Fruit fly (Drosophila melanogaster) whole organism, embryonic: ENCODE results near the gene msb1l.
A peak's percentile ranks its signal among the peaks of the same experiment; 100 is the strongest.

Experiments
- Abd-B ChIP-seq: fragments of 200-800 bp; sonication (Bioruptor generic); optimal IDR thresholded peaks from 2 replicates; lab custom pipeline; 2018; ENCODE audit warnings: missing biosample characterization, mild to moderate bottlenecking, missing genetic modification characterization, moderate library complexity
- Antp ChIP-seq: fragments of 200-800 bp; sonication (Bioruptor generic); optimal IDR thresholded peaks from 3 replicates; lab custom pipeline; 2016; ENCODE audit warnings: missing biosample characterization, missing genetic modification characterization
- Bgb ChIP-seq: fragments of 200-800 bp; sonication (Bioruptor generic); IDR thresholded peaks from 2 replicates; pipeline ENCODE4 v1.3.6; 2022; ENCODE audit warnings: missing biosample characterization, missing genetic modification characterization; ENCODE audit not compliant: partially characterized antibody
- CG10321 ChIP-seq: fragments of 200-800 bp; sonication (Bioruptor generic); IDR thresholded peaks from 2 replicates; pipeline ENCODE4 v1.3.6; 2022; ENCODE audit warnings: missing biosample characterization, missing genetic modification characterization
- CG12236 ChIP-seq: fragments of 200-800 bp; sonication (Bioruptor generic); optimal IDR thresholded peaks from 2 replicates; lab custom pipeline; 2016; ENCODE audit warnings: missing biosample characterization, missing genetic modification characterization
- CG1233 ChIP-seq: fragments of 200-800 bp; sonication (Bioruptor generic); optimal IDR thresholded peaks from 4 replicates; lab custom pipeline; 2018; ENCODE audit warnings: missing biosample characterization, mild to moderate bottlenecking, missing genetic modification characterization
- CG13624 ChIP-seq: fragments of 200-800 bp; sonication (Bioruptor generic); optimal IDR thresholded peaks from 2 replicates; lab custom pipeline; 2016; ENCODE audit warnings: missing biosample characterization, missing genetic modification characterization
- CG1603 ChIP-seq: fragments of 200-800 bp; sonication (Bioruptor generic); optimal IDR thresholded peaks from 2 replicates; lab custom pipeline; 2019; ENCODE audit warnings: missing biosample characterization, mild to moderate bottlenecking, missing genetic modification characterization, moderate library complexity
- CG17829 ChIP-seq: fragments of 200-800 bp; optimal IDR thresholded peaks from 2 replicates; lab custom pipeline; 2019; ENCODE audit warnings: missing biosample characterization, mild to moderate bottlenecking, missing genetic modification characterization, moderate library complexity
- CG2712 ChIP-seq: fragments of 200-800 bp; optimal IDR thresholded peaks from 3 replicates; lab custom pipeline; 2019; ENCODE audit warnings: missing biosample characterization, mild to moderate bottlenecking, missing genetic modification characterization, moderate library complexity
- CG30403 ChIP-seq: fragments of 200-800 bp; sonication (Bioruptor generic); optimal IDR thresholded peaks from 3 replicates; lab custom pipeline; 2016; ENCODE audit warnings: missing biosample characterization, missing genetic modification characterization
- CG3281 ChIP-seq: fragments of 200-800 bp; sonication (Bioruptor generic); optimal IDR thresholded peaks from 3 replicates; lab custom pipeline; 2017; ENCODE audit warnings: missing biosample characterization, mild to moderate bottlenecking, missing genetic modification characterization
- CG33213 ChIP-seq: fragments of 200-800 bp; sonication (Bioruptor generic); optimal IDR thresholded peaks from 3 replicates; lab custom pipeline; 2016; ENCODE audit warnings: missing biosample characterization, missing genetic modification characterization
- CG34376 ChIP-seq: fragments of 200-800 bp; sonication (Bioruptor generic); optimal IDR thresholded peaks from 2 replicates; lab custom pipeline; 2018; ENCODE audit warnings: missing biosample characterization, mild to moderate bottlenecking, missing genetic modification characterization
- CG42726 ChIP-seq: fragments of 200-800 bp; sonication (Bioruptor generic); IDR thresholded peaks from 2 replicates; pipeline ENCODE4 v1.3.6; 2022; ENCODE audit warnings: missing biosample characterization, missing genetic modification characterization; ENCODE audit not compliant: partially characterized antibody
- CG5180 ChIP-seq: fragments of 200-800 bp; sonication (Bioruptor generic); optimal IDR thresholded peaks from 3 replicates; lab custom pipeline; 2017; ENCODE audit warnings: missing biosample characterization, missing genetic modification characterization, mild to moderate bottlenecking, moderate library complexity, missing genetic modification reagents
- CG6654 ChIP-seq: fragments of 200-800 bp; sonication (Bioruptor generic); optimal IDR thresholded peaks from 2 replicates; lab custom pipeline; 2017; ENCODE audit warnings: missing biosample characterization, mild to moderate bottlenecking, missing genetic modification characterization
- CG6689 ChIP-seq: fragments of 200-800 bp; sonication (Bioruptor generic); IDR thresholded peaks from 2 replicates; pipeline ENCODE4 v1.3.6; 2022; ENCODE audit warnings: missing biosample characterization, missing genetic modification characterization
- CG6791 ChIP-seq: fragments of 200-800 bp; sonication (Bioruptor generic); IDR thresholded peaks from 3 replicates; pipeline ENCODE4 v1.3.6; 2022; ENCODE audit warnings: missing biosample characterization, missing genetic modification characterization; ENCODE audit not compliant: partially characterized antibody
- CG7271 ChIP-seq: fragments of 200-800 bp; sonication (Bioruptor generic); optimal IDR thresholded peaks from 2 replicates; lab custom pipeline; 2018; ENCODE audit warnings: missing biosample characterization, mild to moderate bottlenecking, missing genetic modification characterization, moderate library complexity
- CG9797 ChIP-seq: fragments of 200-800 bp; sonication (Bioruptor generic); optimal IDR thresholded peaks from 3 replicates; lab custom pipeline; 2018; ENCODE audit warnings: missing biosample characterization, mild to moderate bottlenecking, missing genetic modification characterization
- D19B ChIP-seq: fragments of 200-800 bp; sonication (Bioruptor generic); optimal IDR thresholded peaks from 2 replicates; lab custom pipeline; 2017; ENCODE audit warnings: missing biosample characterization, mild to moderate bottlenecking, missing genetic modification characterization
- Doc3 ChIP-seq: fragments of 200-800 bp; sonication (Bioruptor generic); IDR thresholded peaks from 3 replicates; pipeline ENCODE4 v1.3.6; 2022; ENCODE audit warnings: missing biosample characterization, missing genetic modification characterization; ENCODE audit not compliant: partially characterized antibody
- Ets97D ChIP-seq: fragments of 200-800 bp; sonication (Bioruptor generic); optimal IDR thresholded peaks from 3 replicates; lab custom pipeline; 2016; ENCODE audit warnings: missing biosample characterization, missing genetic modification characterization
- Jarid2 ChIP-seq: fragments of 200-800 bp; sonication (Bioruptor generic); optimal IDR thresholded peaks from 3 replicates; lab custom pipeline; 2017; ENCODE audit warnings: mild to moderate bottlenecking, missing biosample characterization, missing genetic modification reagents, missing genetic modification characterization
- MESR4 ChIP-seq: fragments of 200-800 bp; sonication (Bioruptor generic); optimal IDR thresholded peaks from 2 replicates; lab custom pipeline; 2018; ENCODE audit warnings: missing biosample characterization, mild to moderate bottlenecking, missing genetic modification characterization, moderate library complexity
- NFAT ChIP-seq: fragments of 200-800 bp; sonication (Bioruptor generic); IDR thresholded peaks from 2 replicates; pipeline ENCODE4 v1.3.6; 2022; ENCODE audit warnings: missing biosample characterization, missing genetic modification characterization
- Opbp ChIP-seq: fragments of 200-800 bp; sonication (Bioruptor generic); IDR thresholded peaks from 3 replicates; pipeline ENCODE4 v1.3.6; 2022; ENCODE audit warnings: missing biosample characterization, missing genetic modification characterization; ENCODE audit not compliant: partially characterized antibody
- Ptx1 ChIP-seq: fragments of 200-800 bp; sonication (Bioruptor generic); IDR thresholded peaks from 2 replicates; pipeline ENCODE4 v1.3.6; 2022; ENCODE audit warnings: missing biosample characterization, missing genetic modification characterization
- Scr ChIP-seq: fragments of 200-800 bp; sonication (Bioruptor generic); IDR thresholded peaks from 2 replicates; pipeline ENCODE4 v1.3.6; 2022; ENCODE audit warnings: missing biosample characterization, missing genetic modification characterization; ENCODE audit not compliant: partially characterized antibody
- Sry-δ ChIP-seq: fragments of 200-800 bp; sonication (Bioruptor generic); optimal IDR thresholded peaks from 2 replicates; lab custom pipeline; 2016; ENCODE audit warnings: missing biosample characterization, missing genetic modification characterization
- bsh ChIP-seq, 2 experiments: fragments of 200-800 bp; sonication (Bioruptor generic); optimal IDR thresholded peaks; 2 replicates each; lab custom pipeline; 2017 to 2018; ENCODE audit warnings: mild to moderate bottlenecking in 2 of 2, missing biosample characterization in 2 of 2, missing genetic modification characterization in 2 of 2, moderate library complexity in 1 of 2
- btn ChIP-seq: fragments of 200-800 bp; sonication (Bioruptor generic); optimal IDR thresholded peaks from 2 replicates; lab custom pipeline; 2016; ENCODE audit warnings: missing biosample characterization, missing genetic modification characterization
- chm ChIP-seq: fragments of 200-800 bp; sonication (Bioruptor generic); IDR thresholded peaks from 2 replicates; pipeline ENCODE4 v1.3.6; 2022; ENCODE audit warnings: missing biosample characterization, missing genetic modification characterization
- dmrt11E ChIP-seq: fragments of 200-800 bp; sonication (Bioruptor generic); optimal IDR thresholded peaks from 3 replicates; lab custom pipeline; 2018; ENCODE audit warnings: missing biosample characterization, mild to moderate bottlenecking, missing genetic modification characterization, moderate library complexity
- ems ChIP-seq: fragments of 200-800 bp; sonication (Bioruptor generic); optimal IDR thresholded peaks from 3 replicates; lab custom pipeline; 2016; ENCODE audit warnings: missing biosample characterization, missing genetic modification characterization
- jumu ChIP-seq: fragments of 200-800 bp; sonication (Bioruptor generic); optimal IDR thresholded peaks from 3 replicates; lab custom pipeline; 2016; ENCODE audit warnings: missing biosample characterization, missing genetic modification characterization
- mam ChIP-seq: fragments of 200-800 bp; sonication (Bioruptor generic); optimal IDR thresholded peaks from 3 replicates; lab custom pipeline; 2016; ENCODE audit warnings: missing biosample characterization, missing genetic modification characterization
- mld ChIP-seq: fragments of 200-800 bp; sonication (Bioruptor generic); IDR thresholded peaks from 3 replicates; pipeline ENCODE4 v1.3.6; 2022; ENCODE audit warnings: missing biosample characterization, missing genetic modification characterization; ENCODE audit not compliant: partially characterized antibody
- nerfin-1 ChIP-seq: fragments of 200-800 bp; sonication (Bioruptor generic); optimal IDR thresholded peaks from 3 replicates; lab custom pipeline; 2019; ENCODE audit warnings: missing biosample characterization, mild to moderate bottlenecking, missing genetic modification characterization, moderate library complexity
- nom ChIP-seq: fragments of 200-800 bp; sonication (Bioruptor generic); optimal IDR thresholded peaks from 2 replicates; lab custom pipeline; 2017; ENCODE audit warnings: missing biosample characterization, missing genetic modification characterization, mild to moderate bottlenecking, moderate library complexity, missing genetic modification reagents
- phol ChIP-seq: fragments of 200-800 bp; sonication (Bioruptor generic); optimal IDR thresholded peaks from 3 replicates; lab custom pipeline; 2018; ENCODE audit warnings: missing biosample characterization, mild to moderate bottlenecking, missing genetic modification characterization, moderate library complexity
- pzg ChIP-seq: fragments of 200-800 bp; sonication (Bioruptor generic); optimal IDR thresholded peaks from 3 replicates; lab custom pipeline; 2018; ENCODE audit warnings: missing biosample characterization, mild to moderate bottlenecking, missing genetic modification characterization, moderate library complexity
- row ChIP-seq: fragments of 200-800 bp; sonication (Bioruptor generic); IDR thresholded peaks from 3 replicates; pipeline ENCODE4 v1.3.6; 2022; ENCODE audit warnings: missing biosample characterization, missing genetic modification characterization
- sima ChIP-seq: fragments of 200-800 bp; sonication (Bioruptor generic); optimal IDR thresholded peaks from 2 replicates; lab custom pipeline; 2016; ENCODE audit warnings: missing biosample characterization, missing genetic modification characterization
- trem ChIP-seq: fragments of 200-800 bp; optimal IDR thresholded peaks from 3 replicates; lab custom pipeline; 2019; ENCODE audit warnings: missing biosample characterization, mild to moderate bottlenecking, missing genetic modification characterization, moderate library complexity
- unpg ChIP-seq: fragments of 200-800 bp; sonication (Bioruptor generic); optimal IDR thresholded peaks from 3 replicates; lab custom pipeline; 2018; ENCODE audit warnings: missing biosample characterization, mild to moderate bottlenecking, missing genetic modification characterization, moderate library complexity
- zen ChIP-seq: fragments of 200-800 bp; sonication (Bioruptor generic); optimal IDR thresholded peaks from 3 replicates; lab custom pipeline; 2018; ENCODE audit warnings: missing biosample characterization, mild to moderate bottlenecking, missing genetic modification characterization, moderate library complexity
- zfh2 ChIP-seq: fragments of 200-800 bp; sonication (Bioruptor generic); optimal IDR thresholded peaks from 2 replicates; lab custom pipeline; 2016; ENCODE audit warnings: missing biosample characterization, missing genetic modification characterization

The msb1l gene

dm6 chr2L:19542268-19542773, 35.2 kb upstream of the msb1l start (continued):
- TF ChIP-seq CG34376 (GFP tag; lab: Kevin White, UChicago) = peak; percentile 30
- TF ChIP-seq Ets97D (GFP tag; lab: Kevin White, UChicago) = peak; percentile 10
- TF ChIP-seq unpg (GFP tag; lab: Kevin White, UChicago) = no peak
- no peak for TF ChIP-seq D19B
- peak; percentile 86 for TF ChIP-seq pzg (GFP tag; lab: Kevin White, UChicago)
- TF ChIP-seq trem (tag; lab: Kevin White, UChicago) = peak; percentile 49
- no peak for TF ChIP-seq CG6654 (GFP tag; lab: Kevin White, UChicago)
- no peak for TF ChIP-seq dmrt11E
- TF ChIP-seq Ptx1 (GFP tag; lab: Robert Waterston, UW) = no peak
- peak; percentile 19 for TF ChIP-seq CG33213 (GFP tag; lab: Kevin White, UChicago)
- peak; percentile 95 for TF ChIP-seq CG6791
- TF ChIP-seq CG5180 (GFP tag; lab: Kevin White, UChicago) = no peak
- no peak for TF ChIP-seq sima (GFP tag; lab: Kevin White, UChicago)
- peak; percentile 33 for TF ChIP-seq CG2712 (tag; lab: Kevin White, UChicago)
- no peak for TF ChIP-seq CG3281 (GFP tag; lab: Kevin White, UChicago)
- TF ChIP-seq Bgb (GFP tag; lab: Robert Waterston, UW) = peak; percentile 93
- peak; percentile 83; the same call in 2 of the 3 replicates for TF ChIP-seq Opbp (GFP tag; lab: Robert Waterston, UW)
- no peak for TF ChIP-seq CG10321
- peak; percentile 86 for TF ChIP-seq Scr (GFP tag; lab: Robert Waterston, UW)
- peak; percentile 65 for TF ChIP-seq CG13624
- TF ChIP-seq btn (GFP tag; lab: Kevin White, UChicago) = no peak
- peak; percentile 46 for TF ChIP-seq Abd-B
- no peak for TF ChIP-seq CG12236
- 0 out of 2 replicates have a peak, but pooled peaks have one; percentile 11 for TF ChIP-seq chm (GFP tag; lab: Robert Waterston, UW)
- TF ChIP-seq Jarid2 = peak; percentile 1
- no peak for TF ChIP-seq mam (GFP tag; lab: Kevin White, UChicago)
- peak; percentile 27 for TF ChIP-seq phol (tag; lab: Kevin White, UChicago)
- TF ChIP-seq CG9797 (GFP tag; lab: Kevin White, UChicago) = peak; percentile 7
- no peak for TF ChIP-seq CG6689 (GFP tag; lab: Robert Waterston, UW)
- no peak for TF ChIP-seq NFAT (GFP tag; lab: Robert Waterston, UW)
- TF ChIP-seq MESR4 (GFP tag; lab: Kevin White, UChicago) = peak; percentile 82
- no peak for TF ChIP-seq Antp (GFP tag; lab: Kevin White, UChicago)
- TF ChIP-seq ems (GFP tag; lab: Kevin White, UChicago) = no peak
- no peak for TF ChIP-seq CG30403
- TF ChIP-seq CG1233 (GFP tag; lab: Kevin White, UChicago) = no peak
- TF ChIP-seq nerfin-1 (tag; lab: Kevin White, UChicago) = peak; percentile 63
- peak; percentile 84 for TF ChIP-seq mld (GFP tag; lab: Robert Waterston, UW)
- peak; percentile 33 for TF ChIP-seq CG17829 (tag; lab: Kevin White, UChicago)
- no peak for TF ChIP-seq nom (GFP tag; lab: Kevin White, UChicago)
- TF ChIP-seq bsh (GFP tag; optimal IDR thresholded peaks at IDR 0.05; lab: Kevin White, UChicago) = peak in 1 of 2 experiments; percentile 12
- no peak for TF ChIP-seq zfh2 (GFP tag; lab: Kevin White, UChicago)
- no peak for TF ChIP-seq jumu (GFP tag; lab: Kevin White, UChicago)
- TF ChIP-seq CG7271 = no peak
- TF ChIP-seq Doc3 (GFP tag; lab: Robert Waterston, UW) = peak; percentile 85
- no peak for TF ChIP-seq CG42726
- peak; percentile 8 for TF ChIP-seq zen (tag; lab: Kevin White, UChicago)
- no peak for TF ChIP-seq row
- TF ChIP-seq CG1603 = peak; percentile 69
- TF ChIP-seq Sry-δ (GFP tag; lab: Kevin White, UChicago) = peak; percentile 84
